Worm (Caenorhabditis elegans): Measurements from ENCODE around the gene sshk-1.

Gene sshk-1

ce11 chrV:20815842-20816241 lies at the start of gene sshk-1:
TSS of gene sshk-1 (plus strand) at chrV:20816142.
- TF ChIP-seq him-1 (tag; optimal IDR thresholded peaks at IDR 0.05) (no peak), dao-5 (tag; optimal IDR thresholded peaks at IDR 0.05) (no peak), W03F9.2 (tag; optimal IDR thresholded peaks at IDR 0.05) (no peak)

DNA sequence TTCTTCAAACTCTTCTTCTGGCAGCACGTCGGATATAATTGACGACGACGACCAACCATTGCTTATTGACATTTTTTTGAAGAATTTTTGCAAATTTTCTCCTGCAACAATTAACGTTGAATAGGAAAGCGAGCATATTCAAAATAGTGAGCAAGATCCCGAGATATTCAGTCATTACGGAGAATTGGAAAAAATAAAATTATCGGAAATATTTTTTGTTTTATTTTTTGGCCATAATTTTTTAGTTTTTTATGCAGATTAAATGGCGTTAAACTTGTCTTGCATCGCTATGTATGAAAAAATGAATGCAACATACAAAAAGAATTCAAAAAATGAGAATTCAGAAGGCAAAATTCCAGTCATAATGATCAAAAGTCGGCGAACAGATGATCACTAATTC lies 45.9 kb upstream of the sshk-1 start, which contains the start of gene elp-1:
TSS of gene elp-1 (minus strand) at position 101 of the 400 bp plus-strand sequence.
- TF ChIP-seq him-1 (tag; optimal IDR thresholded peaks at IDR 0.05), result no peak

ce11 chrV:20770846-20771245 lies 45.1 kb upstream of the sshk-1 start:
- TF ChIP-seq dao-5 (tag; optimal IDR thresholded peaks at IDR 0.05), result no peak
- TF ChIP-seq W03F9.2 (tag; optimal IDR thresholded peaks at IDR 0.05), result peak; percentile 8

DNA sequence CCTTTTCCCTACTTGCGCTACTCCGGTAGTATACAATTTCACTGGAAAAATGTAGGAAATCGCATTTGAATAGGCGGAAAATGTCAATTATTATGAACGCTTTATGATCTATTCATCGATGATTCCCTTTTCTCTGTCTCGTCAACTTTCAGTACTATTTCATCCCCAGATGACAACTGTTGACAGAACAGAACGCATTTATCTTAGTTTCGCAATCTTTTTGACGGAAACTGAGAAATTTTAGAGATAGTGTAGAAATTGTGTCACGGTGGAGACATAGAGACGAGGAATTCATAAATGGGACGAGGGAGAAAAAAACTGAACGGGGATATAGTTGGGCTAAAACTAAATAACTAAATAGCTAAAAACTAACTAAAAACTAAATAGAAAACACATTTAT lies 44.2 kb upstream of the sshk-1 start:
- TF ChIP-seq him-1 (tag; optimal IDR thresholded peaks at IDR 0.05) (no peak), dao-5 (tag; optimal IDR thresholded peaks at IDR 0.05) (no peak), W03F9.2 (tag; optimal IDR thresholded peaks at IDR 0.05) (no peak)

- TF ChIP-seq him-1 (tag; optimal IDR thresholded peaks at IDR 0.05) (no peak), W03F9.2 (tag; optimal IDR thresholded peaks at IDR 0.05) (no peak)
These were observed 42.3 kb upstream of the sshk-1 start, which contains the start of gene F38A6.5 for ce11 chrV:20773647-20774046. TSS of gene F38A6.5 (minus strand) at chrV:20773747.

DNA sequence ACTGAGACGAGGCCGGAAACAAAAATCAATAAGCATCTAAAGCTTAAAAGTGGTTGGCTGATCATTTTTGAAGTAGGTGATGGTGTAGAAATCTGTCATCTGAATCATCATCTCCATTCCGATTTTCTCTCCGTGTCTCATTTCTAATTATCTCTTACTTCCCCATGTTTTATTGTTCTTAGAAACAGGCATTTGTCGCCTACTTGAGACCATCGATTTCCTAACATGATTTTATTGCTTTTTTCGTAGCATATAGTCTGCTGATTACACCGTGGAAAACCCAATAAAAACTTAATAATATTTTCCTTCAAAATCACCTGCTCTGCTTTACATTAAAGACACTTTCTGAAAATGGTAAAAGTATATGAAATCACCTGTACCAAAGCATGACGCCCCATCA lies 40.7 kb upstream of the sshk-1 start, which contains the start of gene F38A6.4:
TSS of gene F38A6.4 (minus strand) at position 101 of the 400 bp plus-strand sequence.
- TF ChIP-seq W03F9.2 (tag; optimal IDR thresholded peaks at IDR 0.05) (no peak), dao-5 (tag; optimal IDR thresholded peaks at IDR 0.05) (no peak), him-1 (tag; optimal IDR thresholded peaks at IDR 0.05) (no peak)

DNA sequence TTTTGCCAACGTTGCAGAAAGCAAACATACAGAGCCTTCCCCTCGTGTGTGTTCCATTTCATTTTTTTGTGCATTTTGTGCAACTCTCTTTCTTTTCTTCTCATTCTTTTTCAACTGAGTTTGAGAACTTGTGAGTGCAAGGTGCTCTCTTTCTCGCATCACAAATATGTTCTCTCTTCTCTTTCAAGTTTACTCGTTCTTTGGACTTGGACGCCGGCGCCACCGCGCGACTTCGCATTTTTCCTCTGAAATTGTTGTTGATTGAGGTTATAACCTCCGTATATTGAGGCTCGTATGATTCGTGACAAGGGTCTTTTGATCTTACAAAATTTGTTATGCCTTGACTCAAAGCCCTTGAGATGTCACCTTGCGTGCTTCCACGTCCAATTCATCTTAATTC lies 39.2 kb upstream of the sshk-1 start:
- TF ChIP-seq dao-5 (tag; optimal IDR thresholded peaks at IDR 0.05), result no peak
- peak; percentile 40 for TF ChIP-seq him-1 (tag; optimal IDR thresholded peaks at IDR 0.05)
- peak; percentile 35 for TF ChIP-seq W03F9.2 (tag; optimal IDR thresholded peaks at IDR 0.05)

DNA sequence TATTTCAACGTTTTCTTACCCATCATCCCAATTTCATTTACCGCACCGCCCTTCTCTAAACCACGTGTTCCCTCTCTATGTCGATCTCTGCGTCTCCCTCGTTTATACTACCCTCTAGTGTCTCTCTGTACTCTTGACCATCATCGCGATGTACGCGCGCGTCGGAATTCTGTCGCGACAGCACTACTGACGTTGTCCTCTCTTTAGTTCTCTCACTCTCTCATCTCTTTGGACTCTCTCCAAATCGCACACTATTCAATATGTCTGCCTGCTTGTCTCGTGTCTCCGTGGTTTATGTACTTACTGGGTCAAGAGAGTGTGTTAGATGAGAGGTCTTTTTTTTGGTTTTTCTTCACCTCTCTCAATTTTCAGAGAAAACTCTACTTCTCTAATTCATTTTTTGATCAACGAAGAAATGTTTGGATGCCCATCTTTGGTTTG lies 37.7 kb upstream of the sshk-1 start:
- peak; percentile 94 for TF ChIP-seq him-1 (tag; optimal IDR thresholded peaks at IDR 0.05)
- TF ChIP-seq W03F9.2 (tag; optimal IDR thresholded peaks at IDR 0.05), result peak; percentile 82
- TF ChIP-seq dao-5 (tag; optimal IDR thresholded peaks at IDR 0.05), result no peak

ce11 chrV:20778886-20779285 lies 37.1 kb upstream of the sshk-1 start:
- no peak for TF ChIP-seq dao-5 (tag; optimal IDR thresholded peaks at IDR 0.05)
- TF ChIP-seq W03F9.2 (tag; optimal IDR thresholded peaks at IDR 0.05), result no peak
- TF ChIP-seq him-1 (tag; optimal IDR thresholded peaks at IDR 0.05), result no peak

DNA sequence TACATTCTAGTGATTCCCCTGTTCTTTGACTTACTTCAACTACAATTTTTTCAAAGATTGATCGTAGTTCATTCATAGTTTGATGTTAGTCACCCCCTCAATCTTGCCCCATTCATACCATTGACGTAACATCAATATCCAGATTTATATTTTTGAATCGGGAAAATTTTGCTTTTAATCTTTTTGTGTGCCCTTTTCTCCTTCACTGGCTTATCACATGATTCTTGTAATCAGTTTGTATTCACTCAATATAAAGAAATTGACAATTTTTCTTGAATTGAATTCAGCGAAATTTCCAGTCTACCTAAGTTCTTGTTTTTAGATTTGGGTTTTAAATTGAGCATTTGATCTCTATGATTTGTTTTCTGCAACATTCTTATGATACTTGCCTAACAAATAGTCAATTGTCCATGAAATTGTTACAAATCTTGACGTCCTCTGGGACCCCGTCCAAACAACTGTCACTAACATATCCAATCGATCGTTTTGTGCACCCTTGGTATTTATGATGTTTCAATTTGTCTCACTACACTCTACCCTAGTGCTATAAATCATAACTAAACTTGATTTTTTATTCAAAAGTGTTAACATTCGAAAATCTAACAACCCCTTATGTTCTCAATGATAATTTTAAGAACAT lies 36.1 kb upstream of the sshk-1 start:
- TF ChIP-seq him-1 (tag; optimal IDR thresholded peaks at IDR 0.05) (no peak), dao-5 (tag; optimal IDR thresholded peaks at IDR 0.05) (no peak), W03F9.2 (tag; optimal IDR thresholded peaks at IDR 0.05) (no peak)

DNA sequence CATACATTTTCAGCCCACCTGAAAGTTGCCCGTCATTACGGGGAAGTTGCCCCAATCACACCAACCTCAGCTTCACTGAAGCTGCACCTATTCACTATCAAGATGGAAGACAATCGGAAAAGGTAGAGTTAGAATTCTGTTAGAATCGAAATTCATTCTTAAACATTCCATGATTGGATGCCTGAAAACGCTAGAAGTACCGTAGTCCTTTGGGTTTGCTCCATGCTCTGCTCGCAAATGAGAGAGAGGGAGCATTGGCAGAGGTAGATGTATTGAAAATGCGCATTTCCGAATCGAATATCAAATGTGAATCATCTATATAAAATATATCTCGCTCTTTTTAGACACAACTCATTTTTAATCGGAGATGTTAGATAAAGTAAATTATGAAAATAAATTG lies 35.5 kb upstream of the sshk-1 start, which contains the start of gene hif-1:
TSS of gene hif-1 (plus strand) at position 8 of the 400 bp plus-strand sequence.
- TF ChIP-seq him-1 (tag; optimal IDR thresholded peaks at IDR 0.05) (no peak), W03F9.2 (tag; optimal IDR thresholded peaks at IDR 0.05) (no peak), dao-5 (tag; optimal IDR thresholded peaks at IDR 0.05) (no peak)

DNA sequence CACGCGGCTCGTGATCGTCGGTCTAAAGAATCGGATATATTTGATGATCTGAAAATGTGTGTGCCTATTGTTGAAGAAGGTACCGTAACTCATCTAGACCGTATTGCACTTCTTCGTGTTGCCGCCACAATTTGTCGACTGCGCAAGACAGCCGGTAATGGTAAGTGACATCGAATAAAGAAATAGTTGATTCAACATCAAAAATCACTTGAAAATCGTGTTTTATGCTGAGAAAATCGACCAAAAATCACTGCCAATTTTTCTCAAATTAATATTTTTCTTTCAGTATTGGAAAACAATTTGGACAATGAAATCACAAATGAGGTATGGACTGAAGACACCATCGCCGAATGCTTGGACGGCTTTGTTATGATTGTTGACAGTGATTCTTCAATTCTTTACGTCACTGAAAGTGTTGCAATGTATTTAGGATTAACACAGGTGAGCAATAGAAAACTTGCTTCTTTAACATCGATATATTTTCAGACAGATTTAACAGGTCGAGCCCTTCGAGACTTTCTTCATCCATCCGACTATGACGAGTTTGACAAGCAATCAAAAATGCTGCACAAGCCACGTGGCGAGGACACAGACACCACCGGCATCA lies 34.5 kb upstream of the sshk-1 start:
- TF ChIP-seq W03F9.2 (tag; optimal IDR thresholded peaks at IDR 0.05), result no peak
- no peak for TF ChIP-seq him-1 (tag; optimal IDR thresholded peaks at IDR 0.05)
- TF ChIP-seq dao-5 (tag; optimal IDR thresholded peaks at IDR 0.05), result no peak

DNA sequence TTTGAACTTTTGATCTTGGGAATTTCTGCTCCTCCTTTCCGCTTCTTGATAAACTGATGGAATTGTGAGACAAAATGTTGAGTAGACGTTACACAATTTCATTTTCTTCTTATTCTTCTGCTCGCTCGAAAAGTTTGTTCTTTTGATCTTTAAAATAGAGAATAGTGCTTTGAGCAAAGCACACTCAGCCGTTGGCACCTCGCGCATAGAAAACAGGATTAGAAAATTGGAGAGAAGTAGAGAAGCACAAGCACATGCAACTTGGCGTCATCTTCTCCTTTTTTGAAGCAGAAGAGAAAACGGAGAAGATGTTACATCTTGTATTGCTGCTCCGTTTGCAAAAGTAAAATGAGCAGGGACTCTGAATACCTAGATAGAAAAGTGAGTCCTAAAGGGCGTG lies 33.8 kb upstream of the sshk-1 start:
- TF ChIP-seq him-1 (tag; optimal IDR thresholded peaks at IDR 0.05) (peak; percentile 88), W03F9.2 (tag; optimal IDR thresholded peaks at IDR 0.05) (no peak)

DNA sequence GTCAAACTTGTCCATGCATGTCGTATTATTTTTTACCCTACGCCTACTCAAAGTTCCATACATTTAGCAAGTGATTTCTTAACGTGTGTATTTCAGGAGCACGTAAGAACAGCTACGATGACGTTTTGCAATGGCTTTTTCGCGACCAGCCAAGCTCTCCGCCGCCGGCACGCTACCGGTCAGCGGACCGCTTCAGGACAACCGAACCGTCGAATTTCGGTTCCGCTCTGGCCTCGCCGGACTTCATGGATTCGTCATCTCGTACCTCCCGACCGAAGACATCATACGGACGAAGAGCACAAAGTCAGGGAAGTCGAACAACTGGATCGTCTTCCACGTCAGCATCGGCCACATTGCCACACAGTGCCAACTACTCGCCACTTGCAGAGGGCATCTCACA lies 32.3 kb upstream of the sshk-1 start:
- TF ChIP-seq W03F9.2 (tag; optimal IDR thresholded peaks at IDR 0.05) (no peak), dao-5 (tag; optimal IDR thresholded peaks at IDR 0.05) (no peak), him-1 (tag; optimal IDR thresholded peaks at IDR 0.05) (no peak)
